Fruit fly (Drosophila melanogaster) whole organism, embryonic: ENCODE measurements around the gene moody.

Experiments used
- Antp ChIP-seq: fragments of 200-800 bp; sonication (Bioruptor generic); optimal IDR thresholded peaks from 3 replicates; lab custom pipeline; 2016; ENCODE audit warnings: missing biosample characterization, missing genetic modification characterization
- Awh ChIP-seq: fragments of 200-800 bp; sonication (Bioruptor generic); IDR thresholded peaks from 2 replicates; pipeline ENCODE4, ENCODE4 v1.3.6; 2022; ENCODE audit warnings: missing biosample characterization, missing genetic modification characterization
- Blimp-1 ChIP-seq: fragments of 200-800 bp; sonication (Bioruptor generic); optimal IDR thresholded peaks from 3 replicates; lab custom pipeline; 2018; ENCODE audit warnings: missing biosample characterization, missing genetic modification characterization, mild to moderate bottlenecking, moderate library complexity, missing genetic modification reagents
- CG10209 ChIP-seq: fragments of 200-800 bp; sonication (Bioruptor generic); optimal IDR thresholded peaks from 3 replicates; lab custom pipeline; 2017; ENCODE audit warnings: missing biosample characterization, mild to moderate bottlenecking, missing genetic modification characterization, missing genetic modification reagents
- CG10462 ChIP-seq: fragments of 200-800 bp; sonication (Bioruptor generic); optimal IDR thresholded peaks from 2 replicates; lab custom pipeline; 2016; ENCODE audit warnings: missing biosample characterization, missing genetic modification characterization
- CG10543 ChIP-seq: fragments of 200-800 bp; sonication (Bioruptor generic); optimal IDR thresholded peaks from 3 replicates; lab custom pipeline; 2017; ENCODE audit warnings: missing biosample characterization, mild to moderate bottlenecking, missing genetic modification characterization, moderate library complexity
- CG12391 ChIP-seq: fragments of 200-800 bp; sonication (Bioruptor generic); optimal IDR thresholded peaks from 3 replicates; lab custom pipeline; 2018; ENCODE audit warnings: missing biosample characterization, mild to moderate bottlenecking, missing genetic modification characterization, moderate library complexity
- CG12769 ChIP-seq: fragments of 200-800 bp; sonication (Bioruptor generic); optimal IDR thresholded peaks from 2 replicates; lab custom pipeline; 2019; ENCODE audit warnings: missing biosample characterization, mild to moderate bottlenecking, missing genetic modification characterization, moderate library complexity
- CG13296 ChIP-seq: fragments of 200-800 bp; sonication (Bioruptor generic); optimal IDR thresholded peaks from 3 replicates; lab custom pipeline; 2018; ENCODE audit warnings: missing biosample characterization, mild to moderate bottlenecking, missing genetic modification characterization
- CG15269 ChIP-seq: fragments of 200-800 bp; sonication (Bioruptor generic); optimal IDR thresholded peaks from 2 replicates; lab custom pipeline; 2018; ENCODE audit warnings: missing biosample characterization, mild to moderate bottlenecking, missing genetic modification characterization, moderate library complexity
- CG15514 ChIP-seq: fragments of 200-800 bp; sonication (Bioruptor generic); optimal IDR thresholded peaks from 3 replicates; lab custom pipeline; 2017; ENCODE audit warnings: missing biosample characterization, missing genetic modification characterization, mild to moderate bottlenecking, moderate library complexity, missing genetic modification reagents
- CG15601 ChIP-seq: fragments of 200-800 bp; sonication (Bioruptor generic); optimal IDR thresholded peaks from 3 replicates; lab custom pipeline; 2019; ENCODE audit warnings: missing biosample characterization, mild to moderate bottlenecking, missing genetic modification characterization, moderate library complexity
- CG16779 ChIP-seq: fragments of 200-800 bp; sonication (Bioruptor generic); IDR thresholded peaks from 2 replicates; pipeline ENCODE4 v1.3.6; 2022; ENCODE audit warnings: missing biosample characterization, missing genetic modification characterization
- CG16863 ChIP-seq: fragments of 200-800 bp; sonication (Bioruptor generic); optimal IDR thresholded peaks from 3 replicates; lab custom pipeline; 2016; ENCODE audit warnings: missing biosample characterization, missing genetic modification characterization
- CG17328 ChIP-seq: fragments of 200-800 bp; sonication (Bioruptor generic); IDR thresholded peaks from 2 replicates; pipeline ENCODE4 v1.3.6; 2022; ENCODE audit warnings: missing biosample characterization, missing genetic modification characterization
- CG1832 ChIP-seq: fragments of 200-800 bp; sonication (Bioruptor generic); optimal IDR thresholded peaks from 2 replicates; lab custom pipeline; 2017; ENCODE audit warnings: missing biosample characterization, mild to moderate bottlenecking, missing genetic modification characterization, inconsistent platforms
- CG2129 ChIP-seq: fragments of 200-800 bp; sonication (Bioruptor generic); IDR thresholded peaks from 2 replicates; pipeline ENCODE4 v1.3.6; 2022; ENCODE audit warnings: missing biosample characterization, missing genetic modification characterization; ENCODE audit not compliant: partially characterized antibody
- CG32532 ChIP-seq: fragments of 200-800 bp; sonication (Bioruptor generic); IDR thresholded peaks from 2 replicates; pipeline ENCODE4 v1.3.6; 2022; ENCODE audit warnings: missing biosample characterization, missing genetic modification characterization
- CG34224 ChIP-seq: fragments of 200-800 bp; sonication (Bioruptor generic); IDR thresholded peaks from 3 replicates; pipeline ENCODE4 v1.3.6; 2022; ENCODE audit warnings: missing biosample characterization, missing genetic modification characterization; ENCODE audit not compliant: partially characterized antibody
- CG4730 ChIP-seq: fragments of 200-800 bp; sonication (Bioruptor generic); IDR thresholded peaks from 2 replicates; pipeline ENCODE4 v1.3.6; 2022; ENCODE audit warnings: missing biosample characterization, missing genetic modification characterization
- CG6683 ChIP-seq: fragments of 200-800 bp; sonication (Bioruptor generic); optimal IDR thresholded peaks from 2 replicates; lab custom pipeline; 2017; ENCODE audit warnings: missing biosample characterization, mild to moderate bottlenecking, missing genetic modification characterization, missing genetic modification reagents
- CG7987 ChIP-seq: fragments of 200-800 bp; sonication (Bioruptor generic); optimal IDR thresholded peaks from 2 replicates; lab custom pipeline; 2018; ENCODE audit warnings: missing biosample characterization, mild to moderate bottlenecking, missing genetic modification characterization, moderate library complexity
- CG8388 ChIP-seq: fragments of 200-800 bp; sonication (Bioruptor generic); optimal IDR thresholded peaks from 2 replicates; lab custom pipeline; 2019; ENCODE audit warnings: missing biosample characterization, mild to moderate bottlenecking, missing genetic modification characterization, moderate library complexity
- CG8478 ChIP-seq: fragments of >200 bp; optimal IDR thresholded peaks from 2 replicates; lab custom pipeline; 2018
- CG9932 ChIP-seq: fragments of 200-800 bp; sonication (Bioruptor generic); IDR thresholded peaks from 2 replicates; pipeline ENCODE4 v1.3.6; 2022; ENCODE audit warnings: missing biosample characterization, missing genetic modification characterization
- Deaf1 ChIP-seq: fragments of 200-800 bp; optimal IDR thresholded peaks from 3 replicates; lab custom pipeline; 2019; ENCODE audit warnings: missing biosample characterization, mild to moderate bottlenecking, missing genetic modification characterization, moderate library complexity
- Dip2 ChIP-seq: fragments of 200-800 bp; sonication (Bioruptor generic); IDR thresholded peaks from 2 replicates; pipeline ENCODE4 v1.3.6; 2022; ENCODE audit warnings: missing biosample characterization, missing genetic modification characterization
- Dll ChIP-seq: fragments of 200-800 bp; sonication (Bioruptor generic); IDR thresholded peaks from 4 replicates; pipeline ENCODE4 v1.3.6; 2022; ENCODE audit warnings: missing biosample characterization, missing genetic modification characterization; ENCODE audit not compliant: partially characterized antibody
- ERR ChIP-seq: fragments of 200-800 bp; sonication (Bioruptor generic); optimal IDR thresholded peaks from 2 replicates; lab custom pipeline; 2016; ENCODE audit warnings: missing biosample characterization, missing genetic modification characterization
- MESR4 ChIP-seq: fragments of 200-800 bp; sonication (Bioruptor generic); optimal IDR thresholded peaks from 2 replicates; lab custom pipeline; 2018; ENCODE audit warnings: missing biosample characterization, mild to moderate bottlenecking, missing genetic modification characterization, moderate library complexity
- Max ChIP-seq: fragments of 200-800 bp; sonication (Bioruptor generic); optimal IDR thresholded peaks from 2 replicates; lab custom pipeline; 2016; ENCODE audit warnings: missing biosample characterization, mild to moderate bottlenecking, missing genetic modification characterization
- Nf-YB ChIP-seq: fragments of 200-800 bp; sonication (Bioruptor generic); optimal IDR thresholded peaks from 3 replicates; lab custom pipeline; 2019; ENCODE audit warnings: missing biosample characterization, mild to moderate bottlenecking, missing genetic modification characterization, moderate library complexity
- Opbp ChIP-seq: fragments of 200-800 bp; sonication (Bioruptor generic); IDR thresholded peaks from 3 replicates; pipeline ENCODE4 v1.3.6; 2022; ENCODE audit warnings: missing biosample characterization, missing genetic modification characterization; ENCODE audit not compliant: partially characterized antibody
- Scr ChIP-seq: fragments of 200-800 bp; sonication (Bioruptor generic); IDR thresholded peaks from 2 replicates; pipeline ENCODE4 v1.3.6; 2022; ENCODE audit warnings: missing biosample characterization, missing genetic modification characterization; ENCODE audit not compliant: partially characterized antibody
- Sin3A ChIP-seq: fragments of >200 bp; optimal IDR thresholded peaks from 2 replicates; lab custom pipeline; 2018
- Spps ChIP-seq: fragments of 200-800 bp; sonication (Bioruptor generic); optimal IDR thresholded peaks from 2 replicates; lab custom pipeline; 2018; ENCODE audit warnings: missing biosample characterization, mild to moderate bottlenecking, missing genetic modification characterization
- Ssrp ChIP-seq: fragments of 200-800 bp; sonication (Bioruptor generic); optimal IDR thresholded peaks from 2 replicates; lab custom pipeline; 2018; ENCODE audit warnings: missing biosample characterization, mild to moderate bottlenecking, missing genetic modification characterization, moderate library complexity
- aop ChIP-seq: fragments of 200-800 bp; sonication (Bioruptor generic); IDR thresholded peaks from 2 replicates; pipeline ENCODE4 v1.3.6; 2022; ENCODE audit warnings: missing biosample characterization, missing genetic modification characterization
- dm ChIP-seq: fragments of 200-800 bp; sonication (Bioruptor generic); optimal IDR thresholded peaks from 3 replicates; lab custom pipeline; 2016; ENCODE audit warnings: missing biosample characterization, missing genetic modification characterization
- grau ChIP-seq: fragments of 200-800 bp; optimal IDR thresholded peaks from 3 replicates; lab custom pipeline; 2019; ENCODE audit warnings: missing biosample characterization, mild to moderate bottlenecking, missing genetic modification characterization, moderate library complexity
- h ChIP-seq: fragments of >200 bp; optimal IDR thresholded peaks from 2 replicates; lab custom pipeline; 2017
- pfk ChIP-seq: fragments of 200-800 bp; sonication (Bioruptor generic); optimal IDR thresholded peaks from 2 replicates; lab custom pipeline; 2018; ENCODE audit warnings: missing biosample characterization, mild to moderate bottlenecking, missing genetic modification characterization, moderate library complexity
- pho ChIP-seq: fragments of 200-800 bp; sonication (Bioruptor generic); optimal IDR thresholded peaks from 2 replicates; lab custom pipeline; 2016; ENCODE audit warnings: missing biosample characterization, missing genetic modification characterization
- pum ChIP-seq: fragments of 200-800 bp; sonication (Bioruptor generic); optimal IDR thresholded peaks from 2 replicates; lab custom pipeline; 2016; ENCODE audit warnings: missing biosample characterization, missing genetic modification characterization
- pzg ChIP-seq: fragments of 200-800 bp; sonication (Bioruptor generic); optimal IDR thresholded peaks from 3 replicates; lab custom pipeline; 2018; ENCODE audit warnings: missing biosample characterization, mild to moderate bottlenecking, missing genetic modification characterization, moderate library complexity
- slp2 ChIP-seq: fragments of 200-800 bp; sonication (Bioruptor generic); optimal IDR thresholded peaks from 2 replicates; lab custom pipeline; 2016; ENCODE audit warnings: missing biosample characterization, missing genetic modification characterization
- sob ChIP-seq: fragments of 200-800 bp; sonication (Bioruptor generic); IDR thresholded peaks from 2 replicates; pipeline ENCODE4 v1.3.6; 2022; ENCODE audit warnings: missing biosample characterization, missing genetic modification characterization
- tap ChIP-seq: fragments of 200-800 bp; optimal IDR thresholded peaks from 3 replicates; lab custom pipeline; 2019; ENCODE audit warnings: missing biosample characterization, mild to moderate bottlenecking, missing genetic modification characterization, moderate library complexity
- unc-4 ChIP-seq: fragments of 200-800 bp; sonication (Bioruptor generic); IDR thresholded peaks from 2 replicates; pipeline ENCODE4 v1.3.6; 2022; ENCODE audit warnings: missing biosample characterization, missing genetic modification characterization; ENCODE audit not compliant: partially characterized antibody
- z ChIP-seq: fragments of 200-800 bp; sonication (Bioruptor generic); IDR thresholded peaks from 3 replicates; pipeline ENCODE4 v1.3.6; 2022; ENCODE audit warnings: missing biosample characterization, missing genetic modification characterization

Gene moody

dm6 chrX:2094072-2094761 lies 44.3 kb upstream of the moody start, which contains the start of gene csw (continued):
- TF ChIP-seq CG12769 (tag; lab: Kevin White, UChicago) (peak; percentile 35), Blimp-1 (GFP tag; lab: Kevin White, UChicago) (peak; percentile 29), pho (GFP tag; lab: Kevin White, UChicago) (peak; percentile 46), CG8388 (GFP tag; lab: Kevin White, UChicago) (no peak), tap (no peak), pum (GFP tag; lab: Kevin White, UChicago) (peak; percentile 53), CG13296 (GFP tag; lab: Kevin White, UChicago) (no peak), grau (tag; lab: Kevin White, UChicago) (peak; percentile 29), CG2129 (GFP tag; lab: Robert Waterston, UW) (no peak), Scr (GFP tag; lab: Robert Waterston, UW) (no peak), sob (GFP tag; lab: Robert Waterston, UW) (peak; percentile 71; the same call in 1 of the 2 replicates), Sin3A (lab: Kevin White, UChicago) (peak; percentile 62), CG15269 (tag; lab: Kevin White, UChicago) (peak; percentile 5), Deaf1 (tag; lab: Kevin White, UChicago) (no peak), CG6683 (GFP tag; lab: Kevin White, UChicago) (no peak), CG15601 (tag; lab: Kevin White, UChicago) (peak; percentile 40), pzg (GFP tag; lab: Kevin White, UChicago) (peak; percentile 96), Awh (GFP tag; lab: Robert Waterston, UW) (no peak), CG7987 (GFP tag; lab: Kevin White, UChicago) (no peak), CG12391 (tag; lab: Kevin White, UChicago) (peak; percentile 33), CG1832 (GFP tag; lab: Kevin White, UChicago) (no peak), aop (GFP tag; lab: Robert Waterston, UW) (no peak), CG16863 (no peak), pfk (no peak), CG16779 (GFP tag; lab: Robert Waterston, UW) (no peak), Spps (no peak), CG10209 (no peak), Nf-YB (GFP tag; lab: Kevin White, UChicago) (peak; percentile 23), CG10462 (GFP tag; lab: Kevin White, UChicago) (no peak), h (lab: Kevin White, UChicago) (no peak), ERR (GFP tag; lab: Kevin White, UChicago) (peak; percentile 19), unc-4 (GFP tag; lab: Robert Waterston, UW) (0 out of 2 replicates have a peak, but pooled peaks have one; percentile 14), CG10543 (GFP tag; lab: Kevin White, UChicago) (peak; percentile 72), Max (no peak), dm (GFP tag; lab: Kevin White, UChicago) (peak; percentile 65), CG15514 (GFP tag; lab: Kevin White, UChicago) (peak; percentile 90), CG8478 (lab: Kevin White, UChicago) (peak; percentile 91), CG9932 (peak; percentile 75), MESR4 (GFP tag; lab: Kevin White, UChicago) (peak; percentile 91), Dll (GFP tag; lab: Robert Waterston, UW) (no peak), CG17328 (GFP tag; lab: Robert Waterston, UW) (peak; percentile 40; the same call in 1 of the 2 replicates), CG34224 (GFP tag; lab: Robert Waterston, UW) (no peak), CG32532 (GFP tag; lab: Robert Waterston, UW) (no peak), Dip2 (GFP tag; lab: Robert Waterston, UW) (no peak), CG4730 (no peak), Ssrp (tag; lab: Kevin White, UChicago) (no peak), Antp (GFP tag; lab: Kevin White, UChicago) (peak; percentile 60), slp2 (no peak), z (GFP tag; lab: Robert Waterston, UW) (no peak), Opbp (GFP tag; lab: Robert Waterston, UW) (0 out of 3 replicates have a peak, but pooled peaks have one; percentile 50)
